Fruit fly (Drosophila melanogaster) whole organism, embryonic: ENCODE data around the gene LanB1.

Source experiments
- Atf-2 ChIP-seq: fragments of 200-800 bp; sonication (Bioruptor generic); optimal IDR thresholded peaks from 2 replicates; lab custom pipeline; 2016; ENCODE audit warnings: missing biosample characterization, missing genetic modification characterization
- BEAF-32 ChIP-seq: fragments of 200-800 bp; sonication (Bioruptor generic); optimal IDR thresholded peaks from 3 replicates; lab custom pipeline; 2017; ENCODE audit warnings: missing biosample characterization, missing genetic modification characterization, mild to moderate bottlenecking, moderate library complexity, missing genetic modification reagents
- Bteb2 ChIP-seq: fragments of 200-800 bp; sonication (Bioruptor generic); optimal IDR thresholded peaks from 2 replicates; lab custom pipeline; 2016; ENCODE audit warnings: missing biosample characterization, missing genetic modification characterization
- CG10565 ChIP-seq: fragments of 200-800 bp; sonication (Bioruptor generic); optimal IDR thresholded peaks from 3 replicates; lab custom pipeline; 2016; ENCODE audit warnings: missing biosample characterization, mild to moderate bottlenecking, missing genetic modification characterization
- CG11504 ChIP-seq: fragments of 200-800 bp; sonication (Bioruptor generic); optimal IDR thresholded peaks from 3 replicates; lab custom pipeline; 2019; ENCODE audit warnings: missing biosample characterization, mild to moderate bottlenecking, missing genetic modification characterization, moderate library complexity
- CG11723 ChIP-seq: fragments of 200-800 bp; sonication (Bioruptor generic); optimal IDR thresholded peaks from 2 replicates; lab custom pipeline; 2017; ENCODE audit warnings: missing biosample characterization, mild to moderate bottlenecking, missing genetic modification characterization
- CG12071 ChIP-seq: fragments of 200-800 bp; sonication (Bioruptor generic); optimal IDR thresholded peaks from 3 replicates; lab custom pipeline; 2018; ENCODE audit warnings: missing biosample characterization, mild to moderate bottlenecking, missing genetic modification characterization
- CG13296 ChIP-seq: fragments of 200-800 bp; sonication (Bioruptor generic); optimal IDR thresholded peaks from 3 replicates; lab custom pipeline; 2018; ENCODE audit warnings: missing biosample characterization, mild to moderate bottlenecking, missing genetic modification characterization
- CG13424 ChIP-seq: fragments of 200-800 bp; sonication (Bioruptor generic); optimal IDR thresholded peaks from 2 replicates; lab custom pipeline; 2019; ENCODE audit warnings: missing biosample characterization, mild to moderate bottlenecking, missing genetic modification characterization, moderate library complexity
- CG15269 ChIP-seq: fragments of 200-800 bp; sonication (Bioruptor generic); optimal IDR thresholded peaks from 2 replicates; lab custom pipeline; 2018; ENCODE audit warnings: missing biosample characterization, mild to moderate bottlenecking, missing genetic modification characterization, moderate library complexity
- CG16863 ChIP-seq: fragments of 200-800 bp; sonication (Bioruptor generic); optimal IDR thresholded peaks from 3 replicates; lab custom pipeline; 2016; ENCODE audit warnings: missing biosample characterization, missing genetic modification characterization
- CG17328 ChIP-seq: fragments of 200-800 bp; sonication (Bioruptor generic); IDR thresholded peaks from 2 replicates; pipeline ENCODE4 v1.3.6; 2022; ENCODE audit warnings: missing biosample characterization, missing genetic modification characterization
- CG17385 ChIP-seq: fragments of 200-800 bp; sonication (Bioruptor generic); optimal IDR thresholded peaks from 3 replicates; lab custom pipeline; 2018; ENCODE audit warnings: missing biosample characterization, mild to moderate bottlenecking, missing genetic modification characterization
- CG18619 ChIP-seq: fragments of 200-800 bp; sonication (Bioruptor generic); optimal IDR thresholded peaks from 3 replicates; lab custom pipeline; 2017; ENCODE audit warnings: missing biosample characterization, mild to moderate bottlenecking, missing genetic modification characterization
- CG33557 ChIP-seq: fragments of 200-800 bp; sonication (Bioruptor generic); optimal IDR thresholded peaks from 2 replicates; lab custom pipeline; 2019; ENCODE audit warnings: missing biosample characterization, mild to moderate bottlenecking, missing genetic modification characterization, moderate library complexity
- CG3838 ChIP-seq: fragments of 200-800 bp; sonication (Bioruptor generic); optimal IDR thresholded peaks from 3 replicates; lab custom pipeline; 2016; ENCODE audit warnings: missing biosample characterization, missing genetic modification characterization
- CG3995 ChIP-seq: fragments of 200-800 bp; sonication (Bioruptor generic); optimal IDR thresholded peaks from 3 replicates; lab custom pipeline; 2016; ENCODE audit warnings: missing biosample characterization, missing genetic modification characterization
- CG8388 ChIP-seq: fragments of 200-800 bp; sonication (Bioruptor generic); optimal IDR thresholded peaks from 2 replicates; lab custom pipeline; 2019; ENCODE audit warnings: missing biosample characterization, mild to moderate bottlenecking, missing genetic modification characterization, moderate library complexity
- CG9727 ChIP-seq: fragments of 200-800 bp; sonication (Bioruptor generic); optimal IDR thresholded peaks from 3 replicates; lab custom pipeline; 2017; ENCODE audit warnings: missing biosample characterization, mild to moderate bottlenecking, missing genetic modification characterization
- CkIIα-i1 ChIP-seq: fragments of 200-800 bp; sonication (Bioruptor generic); IDR thresholded peaks from 2 replicates; pipeline ENCODE4 v1.3.6; 2022; ENCODE audit warnings: missing biosample characterization, missing genetic modification characterization
- CoRest ChIP-seq: fragments of 200-800 bp; sonication (Bioruptor generic); optimal IDR thresholded peaks from 3 replicates; lab custom pipeline; 2018; ENCODE audit warnings: missing biosample characterization, mild to moderate bottlenecking, missing genetic modification characterization, moderate library complexity
- Dbx ChIP-seq: fragments of 200-800 bp; sonication (Bioruptor generic); IDR thresholded peaks from 3 replicates; pipeline ENCODE4 v1.3.6; 2022; ENCODE audit warnings: missing biosample characterization, missing genetic modification characterization
- Deaf1 ChIP-seq: fragments of 200-800 bp; optimal IDR thresholded peaks from 3 replicates; lab custom pipeline; 2019; ENCODE audit warnings: missing biosample characterization, mild to moderate bottlenecking, missing genetic modification characterization, moderate library complexity
- E2f1 ChIP-seq: fragments of 200-800 bp; sonication (Bioruptor generic); IDR thresholded peaks from 2 replicates; pipeline ENCODE4 v1.3.6; 2022; ENCODE audit warnings: missing biosample characterization, missing genetic modification characterization
- ERR ChIP-seq: fragments of 200-800 bp; sonication (Bioruptor generic); optimal IDR thresholded peaks from 2 replicates; lab custom pipeline; 2016; ENCODE audit warnings: missing biosample characterization, missing genetic modification characterization
- Eip74EF ChIP-seq, 2 experiments: fragments of 200-800 bp in 1 of 2; fragments of >200 bp in 1 of 2; sonication (Bioruptor generic) in 1 of 2; optimal IDR thresholded peaks; 2 replicates each; lab custom pipeline; 2017 to 2019; ENCODE audit warnings: missing biosample characterization in 2 of 2, missing genetic modification characterization in 2 of 2, mild to moderate bottlenecking in 1 of 2, moderate library complexity in 1 of 2
- H15 ChIP-seq: fragments of 200-800 bp; sonication (Bioruptor generic); IDR thresholded peaks from 3 replicates; pipeline ENCODE4 v1.3.6; 2022; ENCODE audit warnings: missing biosample characterization, missing genetic modification characterization
- HLH4C ChIP-seq: fragments of 200-800 bp; sonication (Bioruptor generic); IDR thresholded peaks from 3 replicates; pipeline ENCODE4 v1.3.6; 2022; ENCODE audit warnings: missing biosample characterization, missing genetic modification characterization; ENCODE audit not compliant: partially characterized antibody
- HmgD ChIP-seq: fragments of 200-800 bp; sonication (Bioruptor generic); optimal IDR thresholded peaks from 3 replicates; lab custom pipeline; 2016; ENCODE audit warnings: missing biosample characterization, missing genetic modification characterization
- Hmr ChIP-seq: fragments of 200-800 bp; sonication (Bioruptor generic); optimal IDR thresholded peaks from 3 replicates; lab custom pipeline; 2017; ENCODE audit warnings: mild to moderate bottlenecking, missing biosample characterization, missing genetic modification reagents, missing genetic modification characterization
- Lhr ChIP-seq: fragments of 200-800 bp; sonication (Bioruptor generic); optimal IDR thresholded peaks from 3 replicates; lab custom pipeline; 2017; ENCODE audit warnings: mild to moderate bottlenecking, missing biosample characterization, missing genetic modification reagents, missing genetic modification characterization
- Opbp ChIP-seq: fragments of 200-800 bp; sonication (Bioruptor generic); IDR thresholded peaks from 3 replicates; pipeline ENCODE4 v1.3.6; 2022; ENCODE audit warnings: missing biosample characterization, missing genetic modification characterization; ENCODE audit not compliant: partially characterized antibody
- Pdp1 ChIP-seq, 2 experiments: fragments of 200-800 bp; sonication (Bioruptor generic); optimal IDR thresholded peaks; 3 replicates each; lab custom pipeline; 2016; ENCODE audit warnings: missing biosample characterization in 2 of 2, missing genetic modification characterization in 2 of 2, mild to moderate bottlenecking in 1 of 2, moderate library complexity in 1 of 2
- btn ChIP-seq: fragments of 200-800 bp; sonication (Bioruptor generic); optimal IDR thresholded peaks from 2 replicates; lab custom pipeline; 2016; ENCODE audit warnings: missing biosample characterization, missing genetic modification characterization
- chinmo ChIP-seq: fragments of 200-800 bp; sonication (Bioruptor generic); IDR thresholded peaks from 4 replicates; pipeline ENCODE4 v1.3.6; 2022; ENCODE audit warnings: missing biosample characterization, missing genetic modification characterization; ENCODE audit not compliant: partially characterized antibody
- dan ChIP-seq: fragments of 200-800 bp; sonication (Bioruptor generic); IDR thresholded peaks from 2 replicates; pipeline ENCODE4 v1.3.6; 2022; ENCODE audit warnings: missing biosample characterization, missing genetic modification characterization
- dysf ChIP-seq: fragments of 200-800 bp; sonication (Bioruptor generic); IDR thresholded peaks from 3 replicates; pipeline ENCODE4 v1.3.6; 2022; ENCODE audit warnings: missing biosample characterization, missing genetic modification characterization
- eve ChIP-seq, 2 experiments: fragments of >200 bp; optimal IDR thresholded peaks; 2 replicates each; lab custom pipeline; 2017; ENCODE audit warnings: missing biosample characterization in 2 of 2, missing genetic modification characterization in 2 of 2
- exex ChIP-seq: fragments of 200-800 bp; sonication (Bioruptor generic); optimal IDR thresholded peaks from 4 replicates; lab custom pipeline; 2018; ENCODE audit warnings: missing biosample characterization, mild to moderate bottlenecking, missing genetic modification characterization, moderate library complexity
- fd64A ChIP-seq: fragments of 200-800 bp; sonication (Bioruptor generic); optimal IDR thresholded peaks from 3 replicates; lab custom pipeline; 2018; ENCODE audit warnings: missing biosample characterization, mild to moderate bottlenecking, missing genetic modification characterization
- fd96Cb ChIP-seq: fragments of 200-800 bp; sonication (Bioruptor generic); optimal IDR thresholded peaks from 2 replicates; lab custom pipeline; 2018; ENCODE audit warnings: missing biosample characterization, mild to moderate bottlenecking, missing genetic modification characterization, moderate library complexity
- jing ChIP-seq: fragments of 200-800 bp; sonication (Bioruptor generic); optimal IDR thresholded peaks from 2 replicates; lab custom pipeline; 2018; ENCODE audit warnings: missing biosample characterization, mild to moderate bottlenecking, missing genetic modification characterization
- kah ChIP-seq: fragments of 200-800 bp; sonication (Bioruptor generic); optimal IDR thresholded peaks from 2 replicates; lab custom pipeline; 2018; ENCODE audit warnings: missing biosample characterization, mild to moderate bottlenecking, missing genetic modification characterization
- mirr ChIP-seq: fragments of 200-800 bp; sonication (Bioruptor generic); optimal IDR thresholded peaks from 3 replicates; lab custom pipeline; 2018; ENCODE audit warnings: missing biosample characterization, mild to moderate bottlenecking, missing genetic modification characterization
- pzg ChIP-seq: fragments of 200-800 bp; sonication (Bioruptor generic); optimal IDR thresholded peaks from 3 replicates; lab custom pipeline; 2018; ENCODE audit warnings: missing biosample characterization, mild to moderate bottlenecking, missing genetic modification characterization, moderate library complexity
- salm ChIP-seq: fragments of 200-800 bp; sonication (Bioruptor generic); optimal IDR thresholded peaks from 2 replicates; lab custom pipeline; 2018; ENCODE audit warnings: missing biosample characterization, mild to moderate bottlenecking, missing genetic modification characterization
- sd ChIP-seq: fragments of 200-800 bp; sonication (Bioruptor generic); optimal IDR thresholded peaks from 3 replicates; lab custom pipeline; 2018; ENCODE audit warnings: missing biosample characterization, mild to moderate bottlenecking, missing genetic modification characterization, moderate library complexity
- sug ChIP-seq: fragments of 200-800 bp; optimal IDR thresholded peaks from 2 replicates; lab custom pipeline; 2019; ENCODE audit warnings: missing biosample characterization, mild to moderate bottlenecking, missing genetic modification characterization, moderate library complexity
- tna ChIP-seq: fragments of 200-800 bp; sonication (Bioruptor generic); IDR thresholded peaks from 2 replicates; pipeline ENCODE4 v1.3.6; 2022; ENCODE audit warnings: missing biosample characterization, missing genetic modification characterization; ENCODE audit not compliant: partially characterized antibody
- zf30C ChIP-seq: fragments of 200-800 bp; sonication (Bioruptor generic); optimal IDR thresholded peaks from 3 replicates; lab custom pipeline; 2018; ENCODE audit warnings: missing biosample characterization, mild to moderate bottlenecking, missing genetic modification characterization

The LanB1 gene

dm6 chr2L:7788952-7789466, 22.2 kb upstream of the LanB1 start (continued):
- TF ChIP-seq sd (tag; lab: Kevin White, UChicago) (no peak), ERR (no peak), kah (GFP tag; lab: Kevin White, UChicago) (peak; percentile 9), CG3838 (GFP tag; lab: Kevin White, UChicago) (no peak), CoRest (tag; lab: Kevin White, UChicago) (no peak), Hmr (GFP tag; lab: Kevin White, UChicago) (no peak), CG16863 (GFP tag; lab: Kevin White, UChicago) (no peak), tna (GFP tag; lab: Robert Waterston, UW) (no peak), CG15269 (tag; lab: Kevin White, UChicago) (no peak), salm (tag; lab: Kevin White, UChicago) (no peak), CG13296 (GFP tag; lab: Kevin White, UChicago) (peak; percentile 27), E2f1 (no peak), chinmo (GFP tag; lab: Robert Waterston, UW) (no peak), sug (tag; lab: Kevin White, UChicago) (peak; percentile 66), BEAF-32 (GFP tag; lab: Kevin White, UChicago) (no peak), Eip74EF (GFP tag; optimal IDR thresholded peaks at IDR 0.05; lab: Kevin White, UChicago) (peak in 1 of 2 experiments; percentile 54), CG18619 (GFP tag; lab: Kevin White, UChicago) (no peak), CG10565 (no peak), exex (tag; lab: Kevin White, UChicago) (peak; percentile 31), CG17385 (GFP tag; lab: Kevin White, UChicago) (no peak), Opbp (GFP tag; lab: Robert Waterston, UW) (no peak), dysf (no peak), Pdp1 (GFP tag; optimal IDR thresholded peaks at IDR 0.05; lab: Kevin White, UChicago) (peak in 1 of 2 experiments; percentile 62), CG11723 (GFP tag; lab: Kevin White, UChicago) (no peak), btn (no peak), Dbx (no peak), Lhr (GFP tag; lab: Kevin White, UChicago) (no peak), fd64A (peak; percentile 16), jing (no peak), CkIIα-i1 (no peak), CG3995 (no peak), mirr (GFP tag; lab: Kevin White, UChicago) (peak; percentile 82), HmgD (no peak), CG8388 (GFP tag; lab: Kevin White, UChicago) (no peak), Bteb2 (GFP tag; lab: Kevin White, UChicago) (no peak), CG11504 (tag; lab: Kevin White, UChicago) (no peak), fd96Cb (tag; lab: Kevin White, UChicago) (no peak), CG17328 (GFP tag; lab: Robert Waterston, UW) (no peak), CG13424 (tag; lab: Kevin White, UChicago) (no peak), pzg (GFP tag; lab: Kevin White, UChicago) (no peak), Deaf1 (tag; lab: Kevin White, UChicago) (no peak), CG33557 (no peak), H15 (GFP tag; lab: Robert Waterston, UW) (no peak), CG9727 (GFP tag; lab: Kevin White, UChicago) (no peak), eve (GFP tag; optimal IDR thresholded peaks at IDR 0.05; lab: Kevin White, UChicago) (no peak), zf30C (GFP tag; lab: Kevin White, UChicago) (no peak), CG12071 (GFP tag; lab: Kevin White, UChicago) (no peak), Atf-2 (GFP tag; lab: Kevin White, UChicago) (no peak), dan (no peak), HLH4C (GFP tag; lab: Robert Waterston, UW) (no peak)
